Worm (Caenorhabditis elegans) whole organism, L3 larva: Measurements from ENCODE around the gene par-3.

Experiments used
- aly-2 ChIP-seq: fragments of 150-350 bp; optimal IDR thresholded peaks from 2 replicates; lab custom pipeline; 2014; ENCODE audit warnings: missing biosample characterization, missing genetic modification characterization
- ama-1 ChIP-seq: fragments of 150-350 bp; optimal IDR thresholded peaks from 2 replicates; lab custom pipeline; 2018
- ceh-16 ChIP-seq: sonication (generic microtip); optimal IDR thresholded peaks from 2 replicates; lab custom pipeline; 2017; ENCODE audit warnings: missing biosample characterization, missing genetic modification characterization
- ceh-28 ChIP-seq: fragments of 150-350 bp; optimal IDR thresholded peaks from 2 replicates; lab custom pipeline; 2014; ENCODE audit warnings: missing biosample characterization, missing genetic modification reagents, missing genetic modification characterization
- ceh-82 ChIP-seq: fragments of 150-350 bp; optimal IDR thresholded peaks from 2 replicates; lab custom pipeline; 2014; ENCODE audit warnings: missing biosample characterization, missing genetic modification characterization
- ceh-9 ChIP-seq: sonication (generic microtip); optimal IDR thresholded peaks from 2 replicates; lab custom pipeline; 2018; ENCODE audit warnings: missing biosample characterization, missing genetic modification characterization
- daf-12 ChIP-seq: fragments of 150-350 bp; optimal IDR thresholded peaks from 2 replicates; lab custom pipeline; 2014; ENCODE audit warnings: missing biosample characterization, missing genetic modification reagents, missing genetic modification characterization
- egl-27 ChIP-seq: sonication (generic microtip); optimal IDR thresholded peaks from 4 replicates; lab custom pipeline; 2017; ENCODE audit warnings: missing biosample characterization, missing genetic modification reagents, missing genetic modification characterization
- egl-5 ChIP-seq: fragments of 150-350 bp; optimal IDR thresholded peaks from 2 replicates; lab custom pipeline; 2017; ENCODE audit warnings: missing biosample characterization, missing genetic modification reagents, missing genetic modification characterization, inconsistent platforms
- elt-1 ChIP-seq: fragments of 150-350 bp; optimal IDR thresholded peaks from 2 replicates; lab custom pipeline; 2014; ENCODE audit warnings: missing biosample characterization, missing genetic modification characterization
- elt-2 ChIP-seq: sonication (generic microtip); optimal IDR thresholded peaks from 2 replicates; lab custom pipeline; 2016; ENCODE audit warnings: missing genetic modification reagents, mild to moderate bottlenecking, missing genetic modification characterization, missing compliant biosample characterization
- elt-3 ChIP-seq, 3 experiments: fragments of 150-350 bp in 1 of 3; sonication (generic microtip) in 2 of 3; optimal IDR thresholded peaks; 2 replicates in 2 of 3; 4 replicates in 1 of 3; lab custom pipeline; 2014 to 2017; ENCODE audit warnings: missing biosample characterization in 3 of 3, missing genetic modification characterization in 3 of 3
- eor-1 ChIP-seq, 2 experiments: fragments of 150-350 bp; optimal IDR thresholded peaks; 2 replicates each; lab custom pipeline; 2014 to 2018; ENCODE audit warnings: missing biosample characterization in 2 of 2, missing genetic modification characterization in 2 of 2
- fkh-10 ChIP-seq: sonication (generic microtip); optimal IDR thresholded peaks from 2 replicates; lab custom pipeline; 2017; ENCODE audit warnings: missing biosample characterization, missing genetic modification reagents, missing genetic modification characterization
- hmg-11 ChIP-seq: sonication (generic microtip); optimal IDR thresholded peaks from 2 replicates; lab custom pipeline; 2016; ENCODE audit warnings: missing genetic modification characterization, missing compliant biosample characterization
- jun-1 ChIP-seq: fragments of 150-350 bp; optimal IDR thresholded peaks from 2 replicates; lab custom pipeline; 2014; ENCODE audit warnings: missing biosample characterization, missing genetic modification reagents, missing genetic modification characterization
- lin-15B ChIP-seq: fragments of 150-350 bp; optimal IDR thresholded peaks from 2 replicates; lab custom pipeline; 2014; ENCODE audit warnings: missing biosample characterization, missing genetic modification characterization
- lin-39 ChIP-seq: fragments of 150-350 bp; optimal IDR thresholded peaks from 2 replicates; lab custom pipeline; 2018; ENCODE audit warnings: missing biosample characterization, missing genetic modification reagents, missing genetic modification characterization
- mdl-1 ChIP-seq: fragments of 150-350 bp; optimal IDR thresholded peaks from 2 replicates; lab custom pipeline; 2014; ENCODE audit warnings: missing biosample characterization, missing genetic modification characterization
- nfya-1 ChIP-seq: sonication (generic microtip); optimal IDR thresholded peaks from 2 replicates; lab custom pipeline; 2017; ENCODE audit warnings: missing genetic modification characterization, mild to moderate bottlenecking, missing compliant biosample characterization, antibody characterized with exemption, moderate library complexity; ENCODE audit not compliant: insufficient read depth
- nhr-11 ChIP-seq: fragments of 150-350 bp; optimal IDR thresholded peaks from 2 replicates; lab custom pipeline; 2014; ENCODE audit warnings: missing biosample characterization, missing genetic modification characterization
- nhr-12 ChIP-seq: fragments of 150-350 bp; optimal IDR thresholded peaks from 2 replicates; lab custom pipeline; 2014; ENCODE audit warnings: missing biosample characterization, missing genetic modification characterization
- nhr-25 ChIP-seq: sonication (generic microtip); optimal IDR thresholded peaks from 2 replicates; lab custom pipeline; 2017; ENCODE audit warnings: missing biosample characterization, missing genetic modification characterization
- nhr-28 ChIP-seq: fragments of 150-350 bp; optimal IDR thresholded peaks from 2 replicates; lab custom pipeline; 2014; ENCODE audit warnings: missing biosample characterization, missing genetic modification characterization
- nhr-43 ChIP-seq: sonication (generic microtip); optimal IDR thresholded peaks from 2 replicates; lab custom pipeline; 2016; ENCODE audit warnings: mild to moderate bottlenecking, missing genetic modification characterization, missing compliant biosample characterization; ENCODE audit not compliant: poor library complexity, severe bottlenecking
- nhr-76 ChIP-seq: fragments of 150-350 bp; sonication (generic microtip); optimal IDR thresholded peaks from 5 replicates; lab custom pipeline; 2014; ENCODE audit warnings: missing biosample characterization, missing genetic modification characterization
- nhr-77 ChIP-seq: fragments of 150-350 bp; optimal IDR thresholded peaks from 2 replicates; lab custom pipeline; 2014; ENCODE audit warnings: missing biosample characterization, missing genetic modification characterization
- pha-4 ChIP-seq: fragments of 150-350 bp; optimal IDR thresholded peaks from 2 replicates; lab custom pipeline; 2014; ENCODE audit warnings: missing biosample characterization, missing genetic modification reagents, missing genetic modification characterization
- pqm-1 ChIP-seq: fragments of 150-350 bp; optimal IDR thresholded peaks from 2 replicates; lab custom pipeline; 2017; ENCODE audit warnings: missing biosample characterization, missing genetic modification characterization, inconsistent platforms
- skn-1 ChIP-seq: fragments of 150-350 bp; optimal IDR thresholded peaks from 2 replicates; lab custom pipeline; 2014; ENCODE audit warnings: missing biosample characterization, missing genetic modification characterization
- snpc-4 ChIP-seq: fragments of 150-350 bp; optimal IDR thresholded peaks from 2 replicates; lab custom pipeline; 2014; ENCODE audit warnings: missing biosample characterization, missing genetic modification characterization
- tbx-2 ChIP-seq: sonication (generic microtip); optimal IDR thresholded peaks from 2 replicates; lab custom pipeline; 2016; ENCODE audit warnings: mild to moderate bottlenecking, missing genetic modification characterization, missing compliant biosample characterization
- unc-62 ChIP-seq: fragments of 150-350 bp; sonication (generic microtip); optimal IDR thresholded peaks from 4 replicates; lab custom pipeline; 2014; ENCODE audit warnings: missing biosample characterization, missing genetic modification reagents, missing genetic modification characterization
- ztf-11 ChIP-seq: fragments of 150-350 bp; optimal IDR thresholded peaks from 2 replicates; lab custom pipeline; 2014; ENCODE audit warnings: missing biosample characterization, missing genetic modification characterization
- ztf-4 ChIP-seq: fragments of 150-350 bp; optimal IDR thresholded peaks from 2 replicates; lab custom pipeline; 2014; ENCODE audit warnings: missing biosample characterization, missing genetic modification characterization

Gene par-3

ce11 chrIII:5678935-5679334 is 14.9 kb downstream of the par-3 start, which contains the start of the genes ska-3 and rps-12 (continued):
- TF ChIP-seq jun-1 (tag; lab: Kevin White, UChicago), result peak; percentile 98
- TF ChIP-seq nhr-43, result peak; percentile 98
- TF ChIP-seq unc-62 (GFP tag; lab: Kevin White, UChicago), result peak; percentile 87
- peak; percentile 99 for TF ChIP-seq nfya-1 (tag; lab: Kevin White, UChicago)
- peak; percentile 95 for TF ChIP-seq nhr-77 (tag; lab: Kevin White, UChicago)
- TF ChIP-seq tbx-2 (tag; lab: Kevin White, UChicago), result peak; percentile 92
- TF ChIP-seq skn-1 (tag; lab: Kevin White, UChicago), result peak; percentile 95
- peak; percentile 95 for TF ChIP-seq ceh-82 (tag; lab: Kevin White, UChicago)
- no peak for TF ChIP-seq ztf-11 (tag; lab: Kevin White, UChicago)
- peak; percentile 75 for TF ChIP-seq daf-12 (tag; lab: Kevin White, UChicago)
- peak; percentile 95 for TF ChIP-seq ama-1 (lab: Kevin White, UChicago)
- TF ChIP-seq ceh-9, result no peak
- peak; percentile 100 for TF ChIP-seq lin-15B (tag; lab: Kevin White, UChicago)
- no peak for TF ChIP-seq nhr-12 (tag; lab: Kevin White, UChicago)
- TF ChIP-seq fkh-10 (GFP tag; lab: Kevin White, UChicago), result peak; percentile 97
- peak; percentile 99 for TF ChIP-seq lin-39
- TF ChIP-seq mdl-1 (tag; lab: Kevin White, UChicago), result peak; percentile 86
- TF ChIP-seq pha-4 (tag; lab: Kevin White, UChicago), result peak; percentile 100
- TF ChIP-seq nhr-28, result peak; percentile 42
- peak; percentile 93 for TF ChIP-seq egl-27
- TF ChIP-seq, all 47 proteins: peak for 37

ce11 chrIII:5680141-5680540 is 16.1 kb downstream of the par-3 start, which contains the start of gene pst-2:
Gene pst-2, plus strand, starts transcription at chrIII:5680433.
- TF ChIP-seq ztf-4 (tag; lab: Kevin White, UChicago) (no peak), nhr-25 (peak; percentile 13)

ce11 chrIII:5683998-5684397 is 20.0 kb downstream of the par-3 start, which contains the start of gene rcan-1:
Gene rcan-1, minus strand, starts transcription at chrIII:5684098.
- TF ChIP-seq aly-2, result no peak
- TF ChIP-seq elt-3 (tag; optimal IDR thresholded peaks at IDR 0.05; lab: Kevin White, UChicago), result no peak
- no peak for TF ChIP-seq egl-5 (tag; lab: Kevin White, UChicago)
- TF ChIP-seq ztf-11 (tag; lab: Kevin White, UChicago), result no peak
- TF ChIP-seq hmg-11 (tag; lab: Kevin White, UChicago), result no peak
- no peak for TF ChIP-seq ama-1 (lab: Kevin White, UChicago)
- TF ChIP-seq nhr-43, result no peak
- TF ChIP-seq pqm-1 (tag; lab: Kevin White, UChicago), result no peak
- TF ChIP-seq unc-62 (GFP tag; lab: Kevin White, UChicago), result no peak
- no peak for TF ChIP-seq nhr-25
- TF ChIP-seq fkh-10 (GFP tag; lab: Kevin White, UChicago), result no peak
- no peak for TF ChIP-seq ceh-28
- TF ChIP-seq elt-1 (tag; lab: Kevin White, UChicago), result no peak
- TF ChIP-seq ceh-16 (tag; lab: Kevin White, UChicago), result no peak
- TF ChIP-seq eor-1 (tag; optimal IDR thresholded peaks at IDR 0.05; lab: Kevin White, UChicago), result no peak
- no peak for TF ChIP-seq nhr-76
- TF ChIP-seq ceh-82 (tag; lab: Kevin White, UChicago), result no peak
- no peak for TF ChIP-seq nhr-11

ce11 chrIII:5688246-5688645 is 24.2 kb downstream of the par-3 start:
- TF ChIP-seq pqm-1 (tag; lab: Kevin White, UChicago) (peak; percentile 25), pha-4 (tag; lab: Kevin White, UChicago) (peak; percentile 98), elt-2 (tag; lab: Kevin White, UChicago) (peak; percentile 30), ceh-9 (no peak), lin-39 (peak; percentile 38), mdl-1 (tag; lab: Kevin White, UChicago) (no peak), egl-5 (tag; lab: Kevin White, UChicago) (no peak), hmg-11 (tag; lab: Kevin White, UChicago) (peak; percentile 65), snpc-4 (tag; lab: Kevin White, UChicago) (peak; percentile 39), nfya-1 (tag; lab: Kevin White, UChicago) (peak; percentile 71), aly-2 (no peak)
